Worm (Caenorhabditis elegans) whole organism, young adult: ENCODE measurements around the gene R160.5.

Experiments used
- C06A6.2 ChIP-seq: fragments of 200-800 bp; sonication (Bioruptor generic); conservative IDR thresholded peaks from 2 replicates; pipeline ENCODE4 v1.3.6; 2022; ENCODE audit warnings: missing genetic modification characterization, missing compliant biosample characterization
- F49E8.2 ChIP-seq: sonication (generic microtip); optimal IDR thresholded peaks from 3 replicates; lab custom pipeline; 2017; ENCODE audit warnings: missing genetic modification characterization, mild to moderate bottlenecking, missing compliant biosample characterization, antibody characterized with exemption, moderate library complexity; ENCODE audit not compliant: insufficient read depth
- Y53F4B.3 ChIP-seq: fragments of 200-800 bp; sonication (Bioruptor generic); IDR thresholded peaks from 2 replicates; pipeline ENCODE4 v1.3.6; 2022; ENCODE audit warnings: missing genetic modification reagents, missing genetic modification characterization, missing compliant biosample characterization
- Y79H2A.3 ChIP-seq: fragments of 200-800 bp; sonication (Bioruptor generic); conservative IDR thresholded peaks from 2 replicates; pipeline ENCODE4 v1.3.6; 2022; ENCODE audit warnings: missing genetic modification reagents, missing genetic modification characterization, missing compliant biosample characterization
- Y95B8A.8 ChIP-seq: fragments of 200-800 bp; sonication (Bioruptor generic); IDR thresholded peaks from 2 replicates; pipeline ENCODE4 v1.3.6; 2022; ENCODE audit warnings: missing genetic modification reagents, missing genetic modification characterization, missing compliant biosample characterization
- ceh-58 ChIP-seq: fragments of 200-800 bp; sonication (Bioruptor generic); IDR thresholded peaks from 2 replicates; pipeline ENCODE4 v1.3.6; 2022; ENCODE audit warnings: missing genetic modification characterization, missing compliant biosample characterization
- dpl-1 ChIP-seq: fragments of 150-350 bp; optimal IDR thresholded peaks from 2 replicates; lab custom pipeline; 2014; ENCODE audit warnings: missing biosample characterization, missing genetic modification reagents, missing genetic modification characterization
- efl-1 ChIP-seq: fragments of 150-350 bp; optimal IDR thresholded peaks from 2 replicates; lab custom pipeline; 2014; ENCODE audit warnings: missing biosample characterization, missing genetic modification reagents, missing genetic modification characterization
- ets-4 ChIP-seq: fragments of 200-800 bp; sonication (Bioruptor generic); optimal IDR thresholded peaks from 2 replicates; lab custom pipeline; 2018; ENCODE audit warnings: mild to moderate bottlenecking, missing genetic modification characterization, missing compliant biosample characterization
- pha-4 ChIP-seq: fragments of 150-350 bp; sonication (generic microtip); optimal IDR thresholded peaks from 2 replicates; lab custom pipeline; 2014; ENCODE audit warnings: missing biosample characterization, missing genetic modification reagents, missing genetic modification characterization
- ztf-28 ChIP-seq: fragments of 200-800 bp; sonication (Bioruptor generic); IDR thresholded peaks from 2 replicates; pipeline ENCODE4 v1.3.6; 2022; ENCODE audit warnings: missing genetic modification reagents, missing genetic modification characterization, missing compliant biosample characterization

DNA sequence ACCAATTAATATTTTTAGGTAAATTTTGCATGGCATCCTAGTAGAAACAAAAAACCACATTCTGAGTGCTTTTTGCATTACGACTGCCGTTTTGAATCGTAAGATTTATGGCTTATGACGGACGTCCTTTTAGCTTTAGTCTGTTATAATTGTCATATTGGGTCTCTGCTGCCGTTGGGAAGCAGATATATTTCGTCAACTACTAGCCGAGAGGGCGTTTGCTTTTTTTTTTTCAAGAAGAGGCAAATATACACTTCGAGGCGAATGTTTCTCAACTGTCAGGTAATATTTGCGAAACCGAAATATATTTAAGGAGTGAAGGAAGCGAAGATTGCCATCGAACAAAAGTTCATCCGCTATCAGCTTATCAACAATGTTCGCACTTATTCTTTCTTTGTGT is 26.7 kb downstream of the R160.5 start, which contains the start of gene F14H12.3:
- no peak for TF ChIP-seq dpl-1 (GFP tag; lab: Kevin White, UChicago)
- no peak for TF ChIP-seq pha-4 (tag; lab: Kevin White, UChicago)
- no peak for TF ChIP-seq ets-4 (GFP tag; lab: Kevin White, UChicago)
- no peak for TF ChIP-seq F49E8.2 (tag; lab: Kevin White, UChicago)
- no peak for TF ChIP-seq ztf-28 (GFP tag; lab: Robert Waterston, UW)
- no peak for TF ChIP-seq Y53F4B.3 (GFP tag; lab: Robert Waterston, UW)
- no peak for TF ChIP-seq efl-1 (GFP tag; lab: Kevin White, UChicago)
- TF ChIP-seq Y79H2A.3, result no peak
- TF ChIP-seq ceh-58 (GFP tag; lab: Robert Waterston, UW), result no peak
- no peak for TF ChIP-seq C06A6.2 (GFP tag; lab: Robert Waterston, UW)
- no peak for TF ChIP-seq Y95B8A.8 (GFP tag; lab: Robert Waterston, UW)
